Worm (Caenorhabditis elegans): ENCODE measurements around the gene F55B12.2.

- TF ChIP-seq K02D7.2 (tag; optimal IDR thresholded peaks at IDR 0.05), result no peak
- no peak for TF ChIP-seq pha-4 (tag; optimal IDR thresholded peaks at IDR 0.05)
Measured at ce11 chrV:13812330-13812729, 4.4 kb downstream of the F55B12.2 start.
